Worm (Caenorhabditis elegans) whole organism, L4 larva: ENCODE results near the gene gly-1.

Experiments
- ZK337.2 ChIP-seq: fragments of 200-800 bp; sonication (Bioruptor generic); IDR thresholded peaks from 2 replicates; pipeline ENCODE4 v1.3.6; 2022; ENCODE audit warnings: missing genetic modification reagents, missing genetic modification characterization, missing compliant biosample characterization
- ama-1 ChIP-seq: fragments of 150-350 bp; optimal IDR thresholded peaks from 2 replicates; lab custom pipeline; 2014; ENCODE audit warnings: inconsistent platforms, mixed read lengths
- ceh-44 ChIP-seq: fragments of 200-800 bp; sonication (Bioruptor generic); IDR thresholded peaks from 2 replicates; pipeline ENCODE4 v1.3.6; 2022; ENCODE audit warnings: missing genetic modification reagents, missing genetic modification characterization, missing compliant biosample characterization
- fos-1 ChIP-seq: fragments of 150-350 bp; optimal IDR thresholded peaks from 2 replicates; lab custom pipeline; 2014; ENCODE audit warnings: missing biosample characterization, missing genetic modification characterization
- lsy-2 ChIP-seq, 2 experiments: fragments of 150-350 bp in 1 of 2; sonication (generic microtip) in 1 of 2; optimal IDR thresholded peaks; 2 replicates each; lab custom pipeline; 2014 to 2017; ENCODE audit warnings: missing biosample characterization in 2 of 2, missing genetic modification characterization in 2 of 2
- pha-4 ChIP-seq, 2 experiments: fragments of 150-350 bp in 1 of 2; fragments of 200-800 bp in 1 of 2; sonication (Bioruptor generic) in 1 of 2; IDR thresholded peaks in 1 of 2; optimal IDR thresholded peaks in 1 of 2; 2 replicates each; pipeline versions ENCODE4 v1.3.6 to Lab custom; 2014 to 2022; ENCODE audit warnings: missing genetic modification characterization in 2 of 2, missing genetic modification reagents in 2 of 2, missing biosample characterization in 1 of 2, missing compliant biosample characterization in 1 of 2

ce11 chrII:10946848-10947247, 44.8 kb upstream of the gly-1 start:
- TF ChIP-seq ceh-44 = no peak
- no peak for TF ChIP-seq fos-1 (tag; lab: Kevin White, UChicago)
- TF ChIP-seq pha-4 (GFP tag; IDR thresholded peaks at IDR 0.05; lab: Robert Waterston, UW) = no peak
- no peak for TF ChIP-seq pha-4 (tag; optimal IDR thresholded peaks at IDR 0.05; lab: Kevin White, UChicago)
- TF ChIP-seq ZK337.2 (GFP tag; lab: Robert Waterston, UW) = no peak
- no peak for TF ChIP-seq ama-1 (lab: Kevin White, UChicago)
- TF ChIP-seq lsy-2 (tag; optimal IDR thresholded peaks at IDR 0.05; lab: Kevin White, UChicago) = peak in 1 of 2 experiments; percentile 61
